Worm (Caenorhabditis elegans): ENCODE data around the gene srsx-2.

ce11 chrV:17458069-17458468, 19.9 kb upstream of the srsx-2 start, which contains the start of gene str-200:
- no peak for TF ChIP-seq lin-26 (GFP tag; IDR thresholded peaks at IDR 0.05)
- TF ChIP-seq lsy-27 (tag; optimal IDR thresholded peaks at IDR 0.05; ENCODE audit: borderline replicate concordance, insufficient read depth), result no peak
- no peak for TF ChIP-seq mes-4 (tag; optimal IDR thresholded peaks at IDR 0.05)
- no peak for TF ChIP-seq unc-130 (GFP tag; optimal IDR thresholded peaks at IDR 0.05)
- no peak for TF ChIP-seq ccch-3 (GFP tag; optimal IDR thresholded peaks at IDR 0.05)
- no peak for TF ChIP-seq Y67H2A.10 (GFP tag; conservative IDR thresholded peaks at IDR 0.05)
- TF ChIP-seq zfh-2 (GFP tag; conservative IDR thresholded peaks at IDR 0.05), result no peak
- TF ChIP-seq tlf-1 (GFP tag; optimal IDR thresholded peaks at IDR 0.05), result no peak
- TF ChIP-seq ztf-22 (GFP tag; optimal IDR thresholded peaks at IDR 0.05), result no peak
- no peak for TF ChIP-seq F57A8.1 (GFP tag; optimal IDR thresholded peaks at IDR 0.05)
- TF ChIP-seq ama-1 (optimal IDR thresholded peaks at IDR 0.05), result no peak
- no peak for TF ChIP-seq ama-1 (GFP tag; optimal IDR thresholded peaks at IDR 0.05)

Data from whole organism, young adult.